Fruit fly (Drosophila melanogaster) whole organism, embryonic: ENCODE data around the gene CG11726.

Experiments
- Bdp1 ChIP-seq: fragments of 200-800 bp; sonication (Bioruptor generic); optimal IDR thresholded peaks from 3 replicates; lab custom pipeline; 2016; ENCODE audit warnings: missing biosample characterization, missing genetic modification characterization
- CG12659 ChIP-seq: fragments of 200-800 bp; sonication (Bioruptor generic); optimal IDR thresholded peaks from 3 replicates; lab custom pipeline; 2017; ENCODE audit warnings: mild to moderate bottlenecking, missing biosample characterization, missing genetic modification reagents, missing genetic modification characterization
- CG13775 ChIP-seq: fragments of 200-800 bp; sonication (Bioruptor generic); optimal IDR thresholded peaks from 3 replicates; lab custom pipeline; 2017; ENCODE audit warnings: missing biosample characterization, mild to moderate bottlenecking, missing genetic modification characterization
- CG15011 ChIP-seq: fragments of 200-800 bp; sonication (Bioruptor generic); optimal IDR thresholded peaks from 3 replicates; lab custom pipeline; 2018; ENCODE audit warnings: missing biosample characterization, mild to moderate bottlenecking, missing genetic modification characterization
- CG1529 ChIP-seq: fragments of 200-800 bp; sonication (Bioruptor generic); optimal IDR thresholded peaks from 3 replicates; lab custom pipeline; 2018; ENCODE audit warnings: missing biosample characterization, missing genetic modification characterization
- CG15479 ChIP-seq: fragments of 200-800 bp; sonication (Bioruptor generic); optimal IDR thresholded peaks from 3 replicates; lab custom pipeline; 2019; ENCODE audit warnings: missing biosample characterization, mild to moderate bottlenecking, missing genetic modification characterization, moderate library complexity
- CG1647 ChIP-seq: fragments of 200-800 bp; sonication (Bioruptor generic); optimal IDR thresholded peaks from 3 replicates; lab custom pipeline; 2016; ENCODE audit warnings: missing biosample characterization, missing genetic modification characterization
- CG17359 ChIP-seq: fragments of 200-800 bp; sonication (Bioruptor generic); optimal IDR thresholded peaks from 3 replicates; lab custom pipeline; 2018; ENCODE audit warnings: missing biosample characterization, mild to moderate bottlenecking, missing genetic modification characterization, moderate library complexity
- CG17568 ChIP-seq: fragments of 200-800 bp; sonication (Bioruptor generic); optimal IDR thresholded peaks from 2 replicates; lab custom pipeline; 2018; ENCODE audit warnings: missing biosample characterization, mild to moderate bottlenecking, missing genetic modification characterization, moderate library complexity
- CG1792 ChIP-seq: fragments of 200-800 bp; sonication (Bioruptor generic); optimal IDR thresholded peaks from 2 replicates; lab custom pipeline; 2016; ENCODE audit warnings: missing biosample characterization, missing genetic modification characterization
- CG18262 ChIP-seq: fragments of 200-800 bp; optimal IDR thresholded peaks from 3 replicates; lab custom pipeline; 2019; ENCODE audit warnings: missing biosample characterization, mild to moderate bottlenecking, missing genetic modification characterization, moderate library complexity
- CG31388 ChIP-seq: fragments of 200-800 bp; sonication (Bioruptor generic); optimal IDR thresholded peaks from 2 replicates; lab custom pipeline; 2016; ENCODE audit warnings: missing biosample characterization, missing genetic modification characterization
- CG3995 ChIP-seq: fragments of 200-800 bp; sonication (Bioruptor generic); optimal IDR thresholded peaks from 3 replicates; lab custom pipeline; 2016; ENCODE audit warnings: missing biosample characterization, missing genetic modification characterization
- CG4854 ChIP-seq: fragments of 200-800 bp; sonication (Bioruptor generic); optimal IDR thresholded peaks from 2 replicates; lab custom pipeline; 2016; ENCODE audit warnings: missing biosample characterization, missing genetic modification characterization, inconsistent platforms
- CG6272 ChIP-seq: fragments of 200-800 bp; sonication (Bioruptor generic); IDR thresholded peaks from 2 replicates; pipeline ENCODE4 v1.3.6; 2022; ENCODE audit warnings: missing biosample characterization, missing genetic modification characterization
- CG6654 ChIP-seq: fragments of 200-800 bp; sonication (Bioruptor generic); optimal IDR thresholded peaks from 2 replicates; lab custom pipeline; 2017; ENCODE audit warnings: missing biosample characterization, mild to moderate bottlenecking, missing genetic modification characterization
- CG6683 ChIP-seq: fragments of 200-800 bp; sonication (Bioruptor generic); optimal IDR thresholded peaks from 2 replicates; lab custom pipeline; 2017; ENCODE audit warnings: missing biosample characterization, mild to moderate bottlenecking, missing genetic modification characterization, missing genetic modification reagents
- CG7963 ChIP-seq: fragments of 200-800 bp; sonication (Bioruptor generic); IDR thresholded peaks from 3 replicates; pipeline ENCODE4 v1.3.6; 2022; ENCODE audit warnings: missing biosample characterization, missing genetic modification characterization; ENCODE audit not compliant: partially characterized antibody
- CG8478 ChIP-seq: fragments of >200 bp; optimal IDR thresholded peaks from 2 replicates; lab custom pipeline; 2018
- CG9797 ChIP-seq: fragments of 200-800 bp; sonication (Bioruptor generic); optimal IDR thresholded peaks from 3 replicates; lab custom pipeline; 2018; ENCODE audit warnings: missing biosample characterization, mild to moderate bottlenecking, missing genetic modification characterization
- D19B ChIP-seq: fragments of 200-800 bp; sonication (Bioruptor generic); optimal IDR thresholded peaks from 2 replicates; lab custom pipeline; 2017; ENCODE audit warnings: missing biosample characterization, mild to moderate bottlenecking, missing genetic modification characterization
- Dp ChIP-seq: fragments of 200-800 bp; sonication (Bioruptor generic); optimal IDR thresholded peaks from 2 replicates; lab custom pipeline; 2018; ENCODE audit warnings: missing biosample characterization, mild to moderate bottlenecking, missing genetic modification characterization, moderate library complexity
- Fer3 ChIP-seq: fragments of 200-800 bp; sonication (Bioruptor generic); optimal IDR thresholded peaks from 2 replicates; lab custom pipeline; 2018; ENCODE audit warnings: missing biosample characterization, mild to moderate bottlenecking, missing genetic modification characterization, moderate library complexity
- HLHmδ ChIP-seq: fragments of 200-800 bp; sonication (Bioruptor generic); optimal IDR thresholded peaks from 2 replicates; lab custom pipeline; 2018; ENCODE audit warnings: missing biosample characterization, mild to moderate bottlenecking, missing genetic modification characterization, moderate library complexity
- Max ChIP-seq: fragments of 200-800 bp; sonication (Bioruptor generic); optimal IDR thresholded peaks from 2 replicates; lab custom pipeline; 2016; ENCODE audit warnings: missing biosample characterization, mild to moderate bottlenecking, missing genetic modification characterization
- Six4 ChIP-seq: fragments of 200-800 bp; sonication (Bioruptor generic); optimal IDR thresholded peaks from 2 replicates; lab custom pipeline; 2016; ENCODE audit warnings: missing biosample characterization, missing genetic modification characterization
- Tbp ChIP-seq: fragments of >200 bp; optimal IDR thresholded peaks from 2 replicates; lab custom pipeline; 2018; ENCODE audit warnings: missing biosample characterization, missing genetic modification characterization
- Xbp1 ChIP-seq: fragments of 200-800 bp; sonication (Bioruptor generic); optimal IDR thresholded peaks from 3 replicates; lab custom pipeline; 2016; ENCODE audit warnings: missing biosample characterization, mild to moderate bottlenecking, missing genetic modification characterization
- bowl ChIP-seq: fragments of 200-800 bp; sonication (Bioruptor generic); IDR thresholded peaks from 2 replicates; pipeline ENCODE4 v1.3.6; 2022; ENCODE audit warnings: missing biosample characterization, missing genetic modification characterization
- br ChIP-seq: fragments of >200 bp; optimal IDR thresholded peaks from 2 replicates; lab custom pipeline; 2017
- caup ChIP-seq: fragments of 200-800 bp; sonication (Bioruptor generic); optimal IDR thresholded peaks from 3 replicates; lab custom pipeline; 2017; ENCODE audit warnings: missing biosample characterization, mild to moderate bottlenecking, missing genetic modification characterization, moderate library complexity; ENCODE audit not compliant: severe bottlenecking
- chm ChIP-seq: fragments of 200-800 bp; sonication (Bioruptor generic); IDR thresholded peaks from 2 replicates; pipeline ENCODE4 v1.3.6; 2022; ENCODE audit warnings: missing biosample characterization, missing genetic modification characterization
- gfzf ChIP-seq: fragments of 200-800 bp; sonication (Bioruptor generic); optimal IDR thresholded peaks from 2 replicates; lab custom pipeline; 2016; ENCODE audit warnings: missing biosample characterization, mild to moderate bottlenecking, missing genetic modification characterization, moderate library complexity
- hbn ChIP-seq: fragments of 200-800 bp; sonication (Bioruptor generic); IDR thresholded peaks from 2 replicates; pipeline ENCODE4 v1.3.6; 2022; ENCODE audit warnings: missing biosample characterization, missing genetic modification characterization; ENCODE audit not compliant: partially characterized antibody
- insv ChIP-seq, 2 experiments: fragments of 200-800 bp; sonication (Bioruptor generic); optimal IDR thresholded peaks; 3 replicates each; lab custom pipeline; 2016 to 2018; ENCODE audit warnings: missing biosample characterization in 2 of 2, missing genetic modification characterization in 2 of 2
- jigr1 ChIP-seq: fragments of 200-800 bp; sonication (Bioruptor generic); IDR thresholded peaks from 3 replicates; pipeline ENCODE4 v1.3.6; 2022; ENCODE audit warnings: missing biosample characterization, missing genetic modification characterization
- lmd ChIP-seq: fragments of 200-800 bp; sonication (Bioruptor generic); IDR thresholded peaks from 2 replicates; pipeline ENCODE4 v1.3.6; 2022; ENCODE audit warnings: missing biosample characterization, missing genetic modification characterization
- lola ChIP-seq, 3 experiments: fragments of >200 bp in 2 of 3; fragments of 200-800 bp in 1 of 3; sonication (Bioruptor generic) in 1 of 3; optimal IDR thresholded peaks; 2 replicates each; lab custom pipeline; 2017 to 2019; ENCODE audit warnings: missing biosample characterization in 3 of 3, missing genetic modification characterization in 3 of 3, mild to moderate bottlenecking in 1 of 3, moderate library complexity in 1 of 3
- lov ChIP-seq, 2 experiments: fragments of 200-800 bp in 1 of 2; fragments of >200 bp in 1 of 2; sonication (Bioruptor generic) in 1 of 2; IDR thresholded peaks in 1 of 2; optimal IDR thresholded peaks in 1 of 2; 2 replicates in 1 of 2; 3 replicates in 1 of 2; pipeline versions ENCODE4 v1.3.6 to Lab custom; 2017 to 2022; ENCODE audit warnings: missing biosample characterization in 1 of 2, missing genetic modification characterization in 1 of 2
- pho ChIP-seq: fragments of 200-800 bp; sonication (Bioruptor generic); optimal IDR thresholded peaks from 2 replicates; lab custom pipeline; 2016; ENCODE audit warnings: missing biosample characterization, missing genetic modification characterization
- schlank ChIP-seq: fragments of 200-800 bp; sonication (Bioruptor generic); optimal IDR thresholded peaks from 2 replicates; lab custom pipeline; 2018; ENCODE audit warnings: missing biosample characterization, mild to moderate bottlenecking, missing genetic modification characterization
- scrt ChIP-seq: fragments of 200-800 bp; sonication (Bioruptor generic); optimal IDR thresholded peaks from 2 replicates; lab custom pipeline; 2018; ENCODE audit warnings: missing biosample characterization, mild to moderate bottlenecking, missing genetic modification characterization, moderate library complexity
- sim ChIP-seq: fragments of 200-800 bp; sonication (Bioruptor generic); IDR thresholded peaks from 2 replicates; pipeline ENCODE4 v1.3.6; 2022; ENCODE audit warnings: missing biosample characterization, missing genetic modification characterization
- slou ChIP-seq: fragments of 200-800 bp; sonication (Bioruptor generic); optimal IDR thresholded peaks from 3 replicates; lab custom pipeline; 2016; ENCODE audit warnings: missing biosample characterization, missing genetic modification characterization
- slp2 ChIP-seq: fragments of 200-800 bp; sonication (Bioruptor generic); optimal IDR thresholded peaks from 2 replicates; lab custom pipeline; 2016; ENCODE audit warnings: missing biosample characterization, missing genetic modification characterization
- tin ChIP-seq: fragments of 200-800 bp; sonication (Bioruptor generic); optimal IDR thresholded peaks from 3 replicates; lab custom pipeline; 2016; ENCODE audit warnings: missing biosample characterization, missing genetic modification characterization
- tll ChIP-seq, 2 experiments: fragments of 200-800 bp in 1 of 2; fragments of >200 bp in 1 of 2; sonication (Bioruptor generic) in 1 of 2; optimal IDR thresholded peaks; 2 replicates each; lab custom pipeline; 2017 to 2019; ENCODE audit warnings: missing biosample characterization in 2 of 2, missing genetic modification characterization in 2 of 2, mild to moderate bottlenecking in 1 of 2, moderate library complexity in 1 of 2
- vvl ChIP-seq: fragments of 200-800 bp; sonication (Bioruptor generic); IDR thresholded peaks from 2 replicates; pipeline ENCODE4 v1.3.6; 2022; ENCODE audit warnings: missing biosample characterization, missing genetic modification characterization

CG11726 gene

dm6 chr3L:11405362-11406254 is 11.1 kb downstream of the CG11726 start (continued):
- peak; percentile 95 for TF ChIP-seq sim (GFP tag; lab: Robert Waterston, UW)
- TF ChIP-seq Xbp1 (GFP tag; lab: Kevin White, UChicago) = peak; percentile 96
- TF ChIP-seq CG3995 = peak; percentile 50
- TF ChIP-seq bowl (GFP tag; lab: Robert Waterston, UW) = peak; percentile 87
- peak; percentile 71 for TF ChIP-seq CG6654 (GFP tag; lab: Kevin White, UChicago)
- peak in 1 of 3 experiments; percentile 96 for TF ChIP-seq lola (GFP tag; optimal IDR thresholded peaks at IDR 0.05; lab: Kevin White, UChicago)
- TF ChIP-seq HLHmδ (GFP tag; lab: Kevin White, UChicago) = no peak
- TF ChIP-seq Fer3 = peak; percentile 91
- peak; percentile 56 for TF ChIP-seq D19B
- peak; percentile 76 for TF ChIP-seq caup (GFP tag; lab: Kevin White, UChicago)
- peak; percentile 95 for TF ChIP-seq Six4 (GFP tag; lab: Kevin White, UChicago)
- TF ChIP-seq lmd (GFP tag; lab: Robert Waterston, UW) = peak; percentile 93
- peak; percentile 91 for TF ChIP-seq Max (GFP tag; lab: Kevin White, UChicago)
- TF ChIP-seq CG15011 = peak; percentile 85
- TF ChIP-seq CG8478 (lab: Kevin White, UChicago) = no peak
- TF ChIP-seq tin (GFP tag; lab: Kevin White, UChicago) = peak; percentile 94
- peak; percentile 84 for TF ChIP-seq scrt (GFP tag; lab: Kevin White, UChicago)
- TF ChIP-seq lov (optimal IDR thresholded peaks at IDR 0.05; lab: Kevin White, UChicago) = no peak
- TF ChIP-seq lov (GFP tag; IDR thresholded peaks at IDR 0.05; lab: Robert Waterston, UW) = peak; percentile 97
- TF ChIP-seq gfzf = no peak
- TF ChIP-seq CG13775 (GFP tag; lab: Kevin White, UChicago) = peak; percentile 88
- peak; percentile 98 for TF ChIP-seq chm
- peak; percentile 95 for TF ChIP-seq CG12659
- TF ChIP-seq CG6272 (GFP tag; lab: Robert Waterston, UW) = peak; percentile 90
- no peak for TF ChIP-seq hbn (GFP tag; lab: Robert Waterston, UW)
- TF ChIP-seq br (lab: Kevin White, UChicago) = no peak
- no peak for TF ChIP-seq CG9797
- TF ChIP-seq CG18262 (tag; lab: Kevin White, UChicago) = peak; percentile 97
- peak; percentile 98 for TF ChIP-seq vvl (GFP tag; lab: Robert Waterston, UW)
- no peak for TF ChIP-seq Tbp (GFP tag; lab: Kevin White, UChicago)
- peak; percentile 62 for TF ChIP-seq schlank (tag; lab: Kevin White, UChicago)
- 0 out of 3 replicates have a peak, but pooled peaks have one; percentile 35 for TF ChIP-seq CG7963 (GFP tag; lab: Robert Waterston, UW)
- peak; percentile 90 for TF ChIP-seq pho (GFP tag; lab: Kevin White, UChicago)
- peak; percentile 40 to 59 for TF ChIP-seq insv (GFP tag; optimal IDR thresholded peaks at IDR 0.05; lab: Kevin White, UChicago)
- TF ChIP-seq CG1647 (GFP tag; lab: Kevin White, UChicago) = peak; percentile 79
- no peak for TF ChIP-seq CG15479
- TF ChIP-seq CG4854 (GFP tag; lab: Kevin White, UChicago) = peak; percentile 72
- peak; percentile 8 for TF ChIP-seq Dp (GFP tag; lab: Kevin White, UChicago)
- TF ChIP-seq CG17359 (tag; lab: Kevin White, UChicago) = peak; percentile 97
- TF ChIP-seq CG17568 (GFP tag; lab: Kevin White, UChicago) = peak; percentile 93
- TF ChIP-seq jigr1 (GFP tag; lab: Robert Waterston, UW) = peak; percentile 93
- no peak for TF ChIP-seq CG1792 (GFP tag; lab: Kevin White, UChicago)
- no peak for TF ChIP-seq tll (GFP tag; optimal IDR thresholded peaks at IDR 0.05; lab: Kevin White, UChicago)
- TF ChIP-seq slp2 (GFP tag; lab: Kevin White, UChicago) = peak; percentile 95
- peak; percentile 77 for TF ChIP-seq slou
- TF ChIP-seq CG1529 = peak; percentile 97
- TF ChIP-seq Bdp1 = peak; percentile 90
- TF ChIP-seq CG31388 (GFP tag; lab: Kevin White, UChicago) = peak; percentile 66
- peak; percentile 77 for TF ChIP-seq CG6683 (GFP tag; lab: Kevin White, UChicago)
